Worm (Caenorhabditis elegans) whole organism, early embryonic: ENCODE measurements around the gene F53F4.12.

ENCODE experiments used
- B0310.2 ChIP-seq: sonication (generic microtip); optimal IDR thresholded peaks from 2 replicates; lab custom pipeline; 2016; ENCODE audit warnings: mild to moderate bottlenecking, missing genetic modification characterization, missing compliant biosample characterization
- aly-1 ChIP-seq: sonication (generic microtip); optimal IDR thresholded peaks from 2 replicates; lab custom pipeline; 2016; ENCODE audit warnings: missing genetic modification characterization, missing compliant biosample characterization
- ama-1 ChIP-seq: fragments of 150-350 bp; optimal IDR thresholded peaks from 2 replicates; lab custom pipeline; 2014
- ceh-13 ChIP-seq: fragments of 200-800 bp; sonication (Bioruptor generic); optimal IDR thresholded peaks from 2 replicates; lab custom pipeline; 2018; ENCODE audit warnings: mild to moderate bottlenecking, missing genetic modification characterization, missing compliant biosample characterization
- ets-7 ChIP-seq: sonication (generic microtip); optimal IDR thresholded peaks from 2 replicates; lab custom pipeline; 2016; ENCODE audit warnings: missing genotype, missing genetic modification characterization, missing compliant biosample characterization
- pes-1 ChIP-seq: fragments of 200-800 bp; sonication (Bioruptor generic); IDR thresholded peaks from 2 replicates; pipeline ENCODE4 v1.3.6; 2022; ENCODE audit warnings: missing genetic modification reagents, missing genetic modification characterization, missing compliant biosample characterization
- tbx-11 ChIP-seq: fragments of 200-800 bp; sonication (Bioruptor generic); IDR thresholded peaks from 2 replicates; pipeline ENCODE4 v1.3.6; 2022; ENCODE audit warnings: missing genetic modification characterization, missing compliant biosample characterization

DNA sequence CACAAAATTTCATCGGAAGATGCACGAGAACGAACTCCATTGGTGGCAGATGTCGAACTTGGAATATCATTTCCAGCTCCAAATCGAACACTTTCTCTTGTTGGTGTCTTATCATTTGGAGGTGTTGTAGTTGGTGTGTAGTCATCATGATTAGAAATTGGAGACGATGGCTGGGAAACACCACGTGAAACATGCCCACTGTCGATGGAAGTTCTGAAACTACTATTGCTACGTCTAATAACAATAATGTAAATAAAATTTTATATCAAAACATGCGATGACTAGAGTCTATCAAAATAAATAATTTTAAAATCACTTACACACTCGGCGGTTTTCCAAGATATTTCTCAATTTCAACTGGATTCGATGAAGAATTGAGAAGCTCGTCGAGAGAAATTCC lies 26.5 kb downstream of the F53F4.12 start:
- TF ChIP-seq pes-1 (GFP tag; lab: Robert Waterston, UW) = no peak
- no peak for TF ChIP-seq ama-1 (lab: Kevin White, UChicago)
- no peak for TF ChIP-seq aly-1 (tag; lab: Kevin White, UChicago)
- no peak for TF ChIP-seq tbx-11 (GFP tag; lab: Robert Waterston, UW)
- TF ChIP-seq ets-7 (tag; lab: Kevin White, UChicago) = no peak
- no peak for TF ChIP-seq B0310.2 (tag; lab: Kevin White, UChicago)
- no peak for TF ChIP-seq ceh-13 (GFP tag; lab: Kevin White, UChicago)
